Fruit fly (Drosophila melanogaster): ENCODE results near the gene CG33912.

CG33912 gene

dm6 chr3L:20730323-20731238 lies 24.9 kb downstream of the CG33912 start, which contains the start of gene CG13252 (continued):
- TF ChIP-seq CG10543 (GFP tag; optimal IDR thresholded peaks at IDR 0.05), result peak; percentile 44
- TF ChIP-seq row (GFP tag; IDR thresholded peaks at IDR 0.05), result no peak
- peak; percentile 21 for TF ChIP-seq NfI (GFP tag; optimal IDR thresholded peaks at IDR 0.05)
- TF ChIP-seq CG9215 (GFP tag; IDR thresholded peaks at IDR 0.05), result no peak
- no peak for TF ChIP-seq CG14050 (GFP tag; IDR thresholded peaks at IDR 0.05)
- no peak for TF ChIP-seq ewg (GFP tag; optimal IDR thresholded peaks at IDR 0.05)
- no peak for TF ChIP-seq Dek (tag; optimal IDR thresholded peaks at IDR 0.05)
- TF ChIP-seq CG9876 (GFP tag; optimal IDR thresholded peaks at IDR 0.05), result no peak
- TF ChIP-seq CG31388 (GFP tag; optimal IDR thresholded peaks at IDR 0.05), result no peak
- no peak for TF ChIP-seq corto (GFP tag; optimal IDR thresholded peaks at IDR 0.05)
- no peak for TF ChIP-seq gro (GFP tag; optimal IDR thresholded peaks at IDR 0.05)
- TF ChIP-seq CG4854 (GFP tag; optimal IDR thresholded peaks at IDR 0.05), result no peak
- peak; percentile 34; the same call in 1 of the 2 replicates for TF ChIP-seq CG32532 (GFP tag; IDR thresholded peaks at IDR 0.05)
- no peak for TF ChIP-seq CG17186 (GFP tag; optimal IDR thresholded peaks at IDR 0.05)
- peak in 1 of 2 experiments; percentile 5 for TF ChIP-seq Hr51 (GFP tag; optimal IDR thresholded peaks at IDR 0.05)
- no peak for TF ChIP-seq Mes4 (GFP tag; optimal IDR thresholded peaks at IDR 0.05)
- TF ChIP-seq Hand (GFP tag; optimal IDR thresholded peaks at IDR 0.05), result no peak
- TF ChIP-seq CG13296 (GFP tag; optimal IDR thresholded peaks at IDR 0.05), result peak; percentile 25
- TF ChIP-seq chif (GFP tag; optimal IDR thresholded peaks at IDR 0.05), result no peak
- TF ChIP-seq CG2875 (GFP tag; optimal IDR thresholded peaks at IDR 0.05), result peak; percentile 28
- peak; percentile 70 for TF ChIP-seq CG12769 (tag; optimal IDR thresholded peaks at IDR 0.05)
- TF ChIP-seq CG8290 (GFP tag; optimal IDR thresholded peaks at IDR 0.05), result no peak
- TF ChIP-seq CG8290 (tag; optimal IDR thresholded peaks at IDR 0.05), result peak in 1 of 2 experiments; percentile 82
- peak; percentile 12; the same call in 1 of the 3 replicates for TF ChIP-seq CG34422 (GFP tag; IDR thresholded peaks at IDR 0.05)
- no peak for TF ChIP-seq Mrtf (GFP tag; IDR thresholded peaks at IDR 0.05)
- no peak for TF ChIP-seq her (GFP tag; optimal IDR thresholded peaks at IDR 0.05)
- no peak for TF ChIP-seq Doc2 (GFP tag; IDR thresholded peaks at IDR 0.05)
- peak; percentile 59 for TF ChIP-seq odd (GFP tag; optimal IDR thresholded peaks at IDR 0.05)
- no peak for TF ChIP-seq Nf-YA (GFP tag; IDR thresholded peaks at IDR 0.05)
- TF ChIP-seq trem (tag; optimal IDR thresholded peaks at IDR 0.05), result no peak
- peak; percentile 57; the same call in 1 of the 2 replicates for TF ChIP-seq Atf6 (GFP tag; IDR thresholded peaks at IDR 0.05)
- no peak; the same call in 1 of the 2 replicates for TF ChIP-seq tna (GFP tag; IDR thresholded peaks at IDR 0.05; ENCODE audit: partially characterized antibody)
- TF ChIP-seq Fer1 (GFP tag; optimal IDR thresholded peaks at IDR 0.05), result peak; percentile 4
- TF ChIP-seq jumu (GFP tag; optimal IDR thresholded peaks at IDR 0.05), result no peak
- TF ChIP-seq CG10462 (GFP tag; optimal IDR thresholded peaks at IDR 0.05), result no peak
- TF ChIP-seq onecut (GFP tag; IDR thresholded peaks at IDR 0.05), result no peak
- peak; percentile 25 for TF ChIP-seq CG4328 (GFP tag; optimal IDR thresholded peaks at IDR 0.05)
- TF ChIP-seq ab (GFP tag; optimal IDR thresholded peaks at IDR 0.05), result no peak
- no peak for TF ChIP-seq psq (GFP tag; optimal IDR thresholded peaks at IDR 0.05)
- no peak for TF ChIP-seq HLH54F (GFP tag; optimal IDR thresholded peaks at IDR 0.05)
- no peak for TF ChIP-seq shn (GFP tag; optimal IDR thresholded peaks at IDR 0.05)
- no peak for TF ChIP-seq Ravus (GFP tag; IDR thresholded peaks at IDR 0.05)
- no peak for TF ChIP-seq CG14667 (GFP tag; IDR thresholded peaks at IDR 0.05)
- TF ChIP-seq wdn (GFP tag; IDR thresholded peaks at IDR 0.05), result no peak
- peak; percentile 44 for TF ChIP-seq CG12104 (GFP tag; optimal IDR thresholded peaks at IDR 0.05)
- TF ChIP-seq CG13287 (GFP tag; IDR thresholded peaks at IDR 0.05; ENCODE audit: partially characterized antibody), result peak; percentile 60
- TF ChIP-seq CG2116 (GFP tag; optimal IDR thresholded peaks at IDR 0.05), result peak; percentile 26
- no peak for TF ChIP-seq Dfd (GFP tag; optimal IDR thresholded peaks at IDR 0.05)
- peak; percentile 23 for TF ChIP-seq Blimp-1 (GFP tag; optimal IDR thresholded peaks at IDR 0.05)

Data from whole organism, embryonic.